Fruit fly (Drosophila melanogaster): Measurements from ENCODE around the gene CG13048.

DNA sequence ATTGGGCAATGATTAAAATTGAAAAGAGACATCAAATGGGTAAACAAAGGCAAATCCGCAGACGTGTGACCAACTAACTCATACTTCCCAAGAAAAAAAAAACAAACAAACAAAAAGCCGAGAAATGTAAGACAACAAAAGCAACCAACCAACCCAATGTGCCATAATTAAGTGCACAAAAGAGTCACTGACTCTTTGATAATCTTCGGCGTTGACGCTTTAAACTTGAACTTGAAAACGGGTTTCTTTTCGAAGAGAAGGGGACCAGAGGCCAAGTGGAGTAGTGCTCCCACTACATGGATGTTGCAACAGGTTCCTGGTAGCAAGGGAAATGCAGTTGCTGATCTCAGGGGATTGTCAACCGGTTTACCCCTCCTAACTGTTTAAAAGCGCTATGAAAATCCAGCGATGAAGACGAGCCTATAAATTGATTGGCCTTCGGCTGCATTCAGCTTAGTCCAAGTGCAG, 3.7 kb downstream of the CG13048 start, which contains the start of gene CG13064:
- TF ChIP-seq Pif1B (GFP tag; optimal IDR thresholded peaks at IDR 0.05) (no peak), D1 (tag; optimal IDR thresholded peaks at IDR 0.05) (no peak)
